Worm (Caenorhabditis elegans) whole organism, L2 larva: ENCODE data around the gene mrpl-44.

Experiments used
- C34F6.9 ChIP-seq: fragments of 150-350 bp; optimal IDR thresholded peaks from 2 replicates; lab custom pipeline; 2014; ENCODE audit warnings: missing biosample characterization, missing genetic modification characterization
- F13H6.1 ChIP-seq: sonication (generic microtip); optimal IDR thresholded peaks from 2 replicates; lab custom pipeline; 2016; ENCODE audit warnings: missing genetic modification characterization, missing compliant biosample characterization
- R02D3.7 ChIP-seq: fragments of 150-350 bp; optimal IDR thresholded peaks from 2 replicates; lab custom pipeline; 2014; ENCODE audit warnings: missing biosample characterization, missing genetic modification characterization
- Y55F3AM.14 ChIP-seq: fragments of 200-800 bp; sonication (Bioruptor generic); optimal IDR thresholded peaks from 2 replicates; lab custom pipeline; 2018; ENCODE audit warnings: mild to moderate bottlenecking, missing genetic modification characterization, missing compliant biosample characterization
- ZK546.5 ChIP-seq: sonication (generic microtip); optimal IDR thresholded peaks from 2 replicates; lab custom pipeline; 2017; ENCODE audit warnings: missing biosample characterization, missing genetic modification characterization
- alr-1 ChIP-seq: fragments of 150-350 bp; optimal IDR thresholded peaks from 2 replicates; lab custom pipeline; 2014; ENCODE audit warnings: missing biosample characterization, missing genetic modification characterization
- aly-2 ChIP-seq: fragments of 150-350 bp; optimal IDR thresholded peaks from 2 replicates; lab custom pipeline; 2014; ENCODE audit warnings: missing biosample characterization, missing genetic modification characterization
- ama-1 ChIP-seq: fragments of 150-350 bp; optimal IDR thresholded peaks from 2 replicates; lab custom pipeline; 2018; ENCODE audit warnings: inconsistent platforms
- ceh-16 ChIP-seq: fragments of 150-350 bp; optimal IDR thresholded peaks from 2 replicates; lab custom pipeline; 2014; ENCODE audit warnings: missing biosample characterization, missing genetic modification characterization
- ceh-82 ChIP-seq: fragments of 150-350 bp; optimal IDR thresholded peaks from 2 replicates; lab custom pipeline; 2014; ENCODE audit warnings: missing biosample characterization, missing genetic modification characterization
- crh-2 ChIP-seq: sonication (generic microtip); optimal IDR thresholded peaks from 2 replicates; lab custom pipeline; 2017; ENCODE audit warnings: missing biosample characterization, missing genetic modification characterization
- egl-27 ChIP-seq: sonication (generic microtip); optimal IDR thresholded peaks from 3 replicates; lab custom pipeline; 2017; ENCODE audit warnings: missing biosample characterization, missing genetic modification reagents, missing genetic modification characterization
- elt-1 ChIP-seq: fragments of 150-350 bp; optimal IDR thresholded peaks from 2 replicates; lab custom pipeline; 2014; ENCODE audit warnings: missing biosample characterization, missing genetic modification characterization
- elt-3 ChIP-seq: sonication (generic microtip); optimal IDR thresholded peaks from 2 replicates; lab custom pipeline; 2017; ENCODE audit warnings: missing biosample characterization, missing genetic modification characterization
- fos-1 ChIP-seq: fragments of 150-350 bp; optimal IDR thresholded peaks from 2 replicates; lab custom pipeline; 2014; ENCODE audit warnings: missing biosample characterization, missing genetic modification characterization
- gmeb-1 ChIP-seq: fragments of 150-350 bp; optimal IDR thresholded peaks from 2 replicates; lab custom pipeline; 2014; ENCODE audit warnings: missing biosample characterization, missing genetic modification characterization
- lin-11 ChIP-seq: fragments of 150-350 bp; sonication (generic microtip); optimal IDR thresholded peaks from 2 replicates; lab custom pipeline; 2014; ENCODE audit warnings: missing biosample characterization, missing genetic modification characterization, inconsistent platforms, mixed read lengths
- lin-13 ChIP-seq: fragments of 150-350 bp; optimal IDR thresholded peaks from 2 replicates; lab custom pipeline; 2014; ENCODE audit warnings: missing biosample characterization, missing genetic modification reagents, missing genetic modification characterization
- lin-39 ChIP-seq: fragments of 150-350 bp; optimal IDR thresholded peaks from 2 replicates; lab custom pipeline; 2014; ENCODE audit warnings: missing biosample characterization, missing genetic modification reagents, missing genetic modification characterization
- lsy-2 ChIP-seq, 2 experiments: fragments of 150-350 bp in 1 of 2; sonication (generic microtip) in 1 of 2; optimal IDR thresholded peaks; 2 replicates each; lab custom pipeline; 2014 to 2017; ENCODE audit warnings: missing biosample characterization in 2 of 2, missing genetic modification characterization in 2 of 2
- mab-5 ChIP-seq: fragments of 150-350 bp; optimal IDR thresholded peaks from 2 replicates; lab custom pipeline; 2014; ENCODE audit warnings: missing biosample characterization, missing genetic modification characterization
- mdl-1 ChIP-seq, 2 experiments: fragments of 150-350 bp in 1 of 2; sonication (generic microtip) in 1 of 2; optimal IDR thresholded peaks; 2 replicates each; lab custom pipeline; 2017; ENCODE audit warnings: missing biosample characterization in 2 of 2, missing genetic modification characterization in 2 of 2
- nhr-10 ChIP-seq: sonication (generic microtip); optimal IDR thresholded peaks from 2 replicates; lab custom pipeline; 2017; ENCODE audit warnings: missing biosample characterization, missing genetic modification characterization
- nhr-11 ChIP-seq: fragments of 150-350 bp; optimal IDR thresholded peaks from 2 replicates; lab custom pipeline; 2014; ENCODE audit warnings: missing biosample characterization, missing genetic modification characterization
- nhr-12 ChIP-seq: fragments of 150-350 bp; optimal IDR thresholded peaks from 2 replicates; lab custom pipeline; 2014; ENCODE audit warnings: missing biosample characterization, missing genetic modification characterization
- nhr-129 ChIP-seq: fragments of 150-350 bp; optimal IDR thresholded peaks from 2 replicates; lab custom pipeline; 2014; ENCODE audit warnings: missing biosample characterization, missing genetic modification characterization
- nhr-21 ChIP-seq: fragments of 150-350 bp; optimal IDR thresholded peaks from 2 replicates; lab custom pipeline; 2014; ENCODE audit warnings: missing biosample characterization, missing genetic modification characterization
- nhr-23 ChIP-seq: fragments of 150-350 bp; optimal IDR thresholded peaks from 2 replicates; lab custom pipeline; 2014; ENCODE audit warnings: missing biosample characterization, missing genetic modification reagents, missing genetic modification characterization
- nhr-237 ChIP-seq: fragments of 150-350 bp; optimal IDR thresholded peaks from 2 replicates; lab custom pipeline; 2014; ENCODE audit warnings: missing biosample characterization, missing genetic modification characterization
- nhr-25 ChIP-seq: fragments of 150-350 bp; sonication (generic microtip); optimal IDR thresholded peaks from 3 replicates; lab custom pipeline; 2014; ENCODE audit warnings: missing biosample characterization, missing genetic modification characterization
- nhr-6 ChIP-seq: fragments of 150-350 bp; optimal IDR thresholded peaks from 2 replicates; lab custom pipeline; 2014; ENCODE audit warnings: missing biosample characterization, missing genetic modification characterization
- nhr-77 ChIP-seq: fragments of 150-350 bp; optimal IDR thresholded peaks from 2 replicates; lab custom pipeline; 2014; ENCODE audit warnings: missing biosample characterization, missing genetic modification characterization
- sem-4 ChIP-seq: fragments of 150-350 bp; optimal IDR thresholded peaks from 2 replicates; lab custom pipeline; 2014; ENCODE audit warnings: missing biosample characterization, missing genetic modification reagents, missing genetic modification characterization
- skn-1 ChIP-seq: sonication (generic microtip); optimal IDR thresholded peaks from 2 replicates; lab custom pipeline; 2017; ENCODE audit warnings: missing biosample characterization, missing genetic modification characterization
- sma-3 ChIP-seq: sonication (generic microtip); optimal IDR thresholded peaks from 2 replicates; lab custom pipeline; 2016; ENCODE audit warnings: missing genetic modification reagents, missing genetic modification characterization, missing compliant biosample characterization
- sma-9 ChIP-seq, 2 experiments: fragments of 150-350 bp in 1 of 2; sonication (generic microtip) in 1 of 2; optimal IDR thresholded peaks; 2 replicates each; lab custom pipeline; 2014 to 2016; ENCODE audit warnings: missing genetic modification characterization in 2 of 2, mild to moderate bottlenecking in 1 of 2, missing biosample characterization in 1 of 2, missing compliant biosample characterization in 1 of 2, missing genetic modification reagents in 1 of 2, moderate library complexity in 1 of 2
- snpc-4 ChIP-seq: fragments of 150-350 bp; optimal IDR thresholded peaks from 2 replicates; lab custom pipeline; 2014; ENCODE audit warnings: missing biosample characterization, missing genetic modification characterization
- unc-39 ChIP-seq: fragments of 150-350 bp; optimal IDR thresholded peaks from 2 replicates; lab custom pipeline; 2014; ENCODE audit warnings: missing biosample characterization, missing genetic modification characterization
- unc-55 ChIP-seq: fragments of 150-350 bp; sonication (generic microtip); optimal IDR thresholded peaks from 3 replicates; lab custom pipeline; 2014; ENCODE audit warnings: missing biosample characterization, missing genetic modification reagents, missing genetic modification characterization
- unc-62 ChIP-seq: fragments of 150-350 bp; optimal IDR thresholded peaks from 2 replicates; lab custom pipeline; 2014; ENCODE audit warnings: missing biosample characterization, missing genetic modification reagents, missing genetic modification characterization
- zag-1 ChIP-seq: fragments of 150-350 bp; optimal IDR thresholded peaks from 2 replicates; lab custom pipeline; 2014; ENCODE audit warnings: missing biosample characterization, missing genetic modification characterization
- ztf-1 ChIP-seq: fragments of 200-800 bp; sonication (Bioruptor generic); conservative IDR thresholded peaks from 2 replicates; pipeline ENCODE4 v1.3.6; 2022; ENCODE audit warnings: missing genetic modification characterization, missing compliant biosample characterization
- ztf-4 ChIP-seq: fragments of 150-350 bp; optimal IDR thresholded peaks from 2 replicates; lab custom pipeline; 2014; ENCODE audit warnings: missing biosample characterization, missing genetic modification characterization

Gene mrpl-44

ce11 chrIII:9053263-9053662 is 35.9 kb downstream of the mrpl-44 start:
- TF ChIP-seq ama-1 (lab: Kevin White, UChicago) (peak; percentile 77), nhr-25 (tag; lab: Kevin White, UChicago) (peak; percentile 7), crh-2 (tag; lab: Kevin White, UChicago) (no peak)

ce11 chrIII:9052371-9052978 is 36.7 kb downstream of the mrpl-44 start:
- TF ChIP-seq elt-1 (no peak), nhr-25 (tag; lab: Kevin White, UChicago) (no peak), lin-39 (no peak), crh-2 (tag; lab: Kevin White, UChicago) (peak; percentile 56), elt-3 (no peak), ztf-1 (GFP tag; lab: Robert Waterston, UW) (no peak), ama-1 (lab: Kevin White, UChicago) (peak; percentile 85), sma-9 (GFP tag; optimal IDR thresholded peaks at IDR 0.05; lab: Kevin White, UChicago) (peak; percentile 38), sma-9 (tag; optimal IDR thresholded peaks at IDR 0.05; lab: Kevin White, UChicago) (no peak), snpc-4 (tag; lab: Kevin White, UChicago) (peak; percentile 22), F13H6.1 (tag; lab: Kevin White, UChicago) (peak; percentile 37), mdl-1 (tag; optimal IDR thresholded peaks at IDR 0.05; lab: Kevin White, UChicago) (peak in 1 of 2 experiments; percentile 3), zag-1 (tag; lab: Kevin White, UChicago) (peak; percentile 7), nhr-129 (peak; percentile 74), gmeb-1 (tag; lab: Kevin White, UChicago) (peak; percentile 38), ZK546.5 (tag; lab: Kevin White, UChicago) (no peak), lsy-2 (tag; optimal IDR thresholded peaks at IDR 0.05; lab: Kevin White, UChicago) (peak in 1 of 2 experiments; percentile 47), fos-1 (peak; percentile 38), lin-11 (peak; percentile 75), ztf-4 (tag; lab: Kevin White, UChicago) (peak; percentile 69), R02D3.7 (tag; lab: Kevin White, UChicago) (no peak), unc-55 (GFP tag; lab: Kevin White, UChicago) (peak; percentile 54), unc-39 (no peak)

- no peak for TF ChIP-seq lin-11
- TF ChIP-seq snpc-4 (tag; lab: Kevin White, UChicago), result no peak
- no peak for TF ChIP-seq F13H6.1 (tag; lab: Kevin White, UChicago)
- TF ChIP-seq C34F6.9, result no peak
- TF ChIP-seq Y55F3AM.14 (GFP tag; lab: Kevin White, UChicago), result no peak
- no peak for TF ChIP-seq nhr-21 (tag; lab: Kevin White, UChicago)
These were observed 37.5 kb downstream of the mrpl-44 start for ce11 chrIII:9051714-9052113.

DNA sequence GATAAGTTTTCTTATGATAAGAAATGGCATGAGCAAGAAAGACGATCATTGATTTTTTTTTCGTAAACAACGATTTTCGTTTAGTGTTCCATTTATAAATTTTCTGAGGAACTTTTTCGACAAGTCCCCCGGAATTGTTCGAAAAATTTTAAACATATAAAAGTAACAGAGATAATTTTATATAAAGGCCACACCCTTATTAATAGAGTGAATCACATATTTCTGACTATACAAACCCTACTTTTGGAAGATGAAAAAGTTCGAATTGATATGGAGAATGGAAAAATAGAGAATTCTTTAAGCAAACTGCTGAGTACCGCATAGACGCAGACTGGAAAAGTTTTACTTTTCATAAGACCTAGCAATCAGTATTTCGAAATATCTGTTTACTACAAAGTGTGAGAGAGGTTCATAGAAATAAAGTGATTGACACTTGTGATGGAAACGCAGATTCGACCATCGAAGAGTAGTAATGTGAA is 38.0 kb downstream of the mrpl-44 start:
- TF ChIP-seq lsy-2 (tag; optimal IDR thresholded peaks at IDR 0.05; lab: Kevin White, UChicago) (peak in 1 of 2 experiments; percentile 90), unc-39 (no peak), fos-1 (peak; percentile 51), mab-5 (tag; lab: Kevin White, UChicago) (no peak), egl-27 (no peak), unc-62 (peak; percentile 0), R02D3.7 (tag; lab: Kevin White, UChicago) (no peak), unc-55 (GFP tag; lab: Kevin White, UChicago) (peak; percentile 60), lin-13 (GFP tag; lab: Kevin White, UChicago) (peak; percentile 85), aly-2 (tag; lab: Kevin White, UChicago) (no peak), ceh-16 (no peak), ztf-4 (tag; lab: Kevin White, UChicago) (peak; percentile 98), nhr-237 (no peak), crh-2 (tag; lab: Kevin White, UChicago) (peak; percentile 90), lin-39 (no peak), ZK546.5 (tag; lab: Kevin White, UChicago) (no peak), alr-1 (tag; lab: Kevin White, UChicago) (no peak), ztf-1 (GFP tag; lab: Robert Waterston, UW) (no peak), ama-1 (lab: Kevin White, UChicago) (peak; percentile 99), nhr-11 (tag; lab: Kevin White, UChicago) (peak; percentile 59), nhr-77 (tag; lab: Kevin White, UChicago) (no peak), C34F6.9 (peak; percentile 95), sem-4 (peak; percentile 80), lin-11 (no peak), nhr-129 (peak; percentile 96), nhr-6 (tag; lab: Kevin White, UChicago) (peak; percentile 68), sma-3 (GFP tag; lab: Kevin White, UChicago) (peak; percentile 73), zag-1 (tag; lab: Kevin White, UChicago) (peak; percentile 31), nhr-12 (tag; lab: Kevin White, UChicago) (peak; percentile 58), sma-9 (GFP tag; optimal IDR thresholded peaks at IDR 0.05; lab: Kevin White, UChicago) (peak; percentile 65), sma-9 (tag; optimal IDR thresholded peaks at IDR 0.05; lab: Kevin White, UChicago) (no peak), skn-1 (tag; lab: Kevin White, UChicago) (peak; percentile 74), ceh-82 (tag; lab: Kevin White, UChicago) (no peak), nhr-10 (tag; lab: Kevin White, UChicago) (peak; percentile 13), nhr-25 (tag; lab: Kevin White, UChicago) (peak; percentile 53), F13H6.1 (tag; lab: Kevin White, UChicago) (peak; percentile 50), mdl-1 (tag; optimal IDR thresholded peaks at IDR 0.05; lab: Kevin White, UChicago) (no peak), nhr-23 (tag; lab: Kevin White, UChicago) (no peak)
